Fruit fly (Drosophila melanogaster) whole organism: Measurements from ENCODE around the gene CG13045.
A peak's percentile ranks its signal among the peaks of the same experiment; 100 is the strongest.

Experiments used
- CG8478 ChIP-seq: fragments of >200 bp; optimal IDR thresholded peaks from 2 replicates; lab custom pipeline; 2018; ENCODE audit warnings: inconsistent platforms
- EcR ChIP-seq, 2 experiments: fragments of >200 bp; optimal IDR thresholded peaks; 2 replicates each; lab custom pipeline; 2017; ENCODE audit warnings: missing biosample characterization in 2 of 2, missing genetic modification characterization in 2 of 2, missing genetic modification reagents in 2 of 2
- pan ChIP-seq: fragments of >200 bp; optimal IDR thresholded peaks from 2 replicates; lab custom pipeline; 2017

CG13045 gene

DNA sequence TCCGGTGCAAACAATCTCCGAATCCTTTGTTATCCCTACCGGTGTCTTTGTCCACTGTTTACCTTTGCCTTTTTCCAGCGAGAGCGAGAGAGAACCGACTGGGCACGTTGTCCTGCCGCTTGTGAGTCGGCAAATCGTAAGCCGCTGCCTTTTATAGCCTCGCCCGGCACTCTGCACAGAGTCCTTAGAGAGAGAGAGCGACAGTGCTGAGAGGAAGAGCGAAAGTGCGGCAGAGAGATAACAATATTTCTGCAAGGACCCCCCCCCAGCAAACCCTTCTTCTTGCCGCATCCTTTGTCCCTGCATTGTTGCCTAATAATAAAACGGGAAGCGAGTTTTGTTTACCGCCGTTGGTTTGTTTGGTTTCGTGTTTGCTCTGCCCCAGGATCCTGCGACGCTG is 38.5 kb downstream of the CG13045 start, which contains the start of gene CG13055:
Gene CG13055 (minus strand): TSS at position 101 of the 400 bp plus-strand sequence.
- no peak for TF ChIP-seq pan (lab: Kevin White, UChicago)

DNA sequence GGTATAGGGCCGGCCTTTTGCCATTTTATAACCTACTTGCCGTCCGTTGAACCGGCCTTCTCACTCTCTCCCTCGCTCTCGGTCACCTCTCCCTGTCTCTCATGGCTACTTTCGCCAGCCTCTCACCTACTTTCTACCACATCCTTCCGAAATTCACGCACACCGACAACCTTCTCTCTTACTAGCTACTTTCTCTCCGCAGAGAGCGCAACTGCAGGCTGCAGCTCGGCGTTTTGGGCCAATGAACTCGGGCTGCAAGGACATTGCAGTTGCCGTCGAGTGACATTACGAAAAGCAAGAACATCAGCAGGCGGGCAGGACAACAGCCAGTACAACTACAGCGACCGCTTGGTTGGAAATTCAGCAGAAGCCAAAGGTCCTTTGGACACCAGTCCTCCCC is 49.5 kb downstream of the CG13045 start:
- TF ChIP-seq EcR (GFP tag; optimal IDR thresholded peaks at IDR 0.05; lab: Kevin White, UChicago) (peak in 1 of 2 experiments; percentile 61), CG8478 (lab: Kevin White, UChicago) (no peak)
